Fruit fly (Drosophila melanogaster): ENCODE results near the gene dgt1.

dm6 chr3R:29876733-29877193, 19.5 kb upstream of the dgt1 start, which contains the start of gene CG31038:
- TF ChIP-seq CG7101 (tag; optimal IDR thresholded peaks at IDR 0.05) = peak; percentile 43
- no peak for TF ChIP-seq Clk (GFP tag; optimal IDR thresholded peaks at IDR 0.05)
- TF ChIP-seq Hr96 (GFP tag; optimal IDR thresholded peaks at IDR 0.05) = no peak
- no peak for TF ChIP-seq pad (GFP tag; optimal IDR thresholded peaks at IDR 0.05)
- TF ChIP-seq CG11617 (GFP tag; optimal IDR thresholded peaks at IDR 0.05) = peak; percentile 31
- TF ChIP-seq ovo (GFP tag; optimal IDR thresholded peaks at IDR 0.05) = no peak
- peak; percentile 78 for TF ChIP-seq kay (GFP tag; ENCODE audit: borderline replicate concordance)
- peak; percentile 15 for TF ChIP-seq CG7045 (GFP tag; optimal IDR thresholded peaks at IDR 0.05)
- TF ChIP-seq cnc (optimal IDR thresholded peaks at IDR 0.05) = peak; percentile 61 to 74
- no peak for TF ChIP-seq CG33017 (tag; optimal IDR thresholded peaks at IDR 0.05)
- no peak for TF ChIP-seq CG5204 (GFP tag; optimal IDR thresholded peaks at IDR 0.05)
- no peak for TF ChIP-seq CG1620 (GFP tag; optimal IDR thresholded peaks at IDR 0.05)
- peak; percentile 54 for TF ChIP-seq bab1 (GFP tag; optimal IDR thresholded peaks at IDR 0.05)
- TF ChIP-seq Crg-1 (GFP tag; optimal IDR thresholded peaks at IDR 0.05) = peak; percentile 14

All from whole organism, adult.